Fruit fly (Drosophila melanogaster) whole organism, prepupa: ENCODE data around the gene CG5810.

Experiments
- CG10631 ChIP-seq: fragments of 200-800 bp; sonication (Bioruptor generic); optimal IDR thresholded peaks from 2 replicates; lab custom pipeline; 2016; ENCODE audit warnings: missing biosample characterization, missing genetic modification characterization
- CG16779 ChIP-seq: fragments of 200-800 bp; sonication (Bioruptor generic); optimal IDR thresholded peaks from 3 replicates; lab custom pipeline; 2017; ENCODE audit warnings: missing biosample characterization, mild to moderate bottlenecking, missing genetic modification characterization
- CG3032 ChIP-seq: fragments of 200-800 bp; optimal IDR thresholded peaks from 2 replicates; lab custom pipeline; 2019; ENCODE audit warnings: missing biosample characterization, mild to moderate bottlenecking, missing genetic modification characterization, moderate library complexity
- CG6163 ChIP-seq: fragments of 200-800 bp; sonication (Bioruptor generic); IDR thresholded peaks from 3 replicates; pipeline ENCODE4 v1.3.6; 2022; ENCODE audit warnings: missing biosample characterization, missing genetic modification characterization
- CG6854 ChIP-seq: fragments of 200-800 bp; sonication (Bioruptor generic); optimal IDR thresholded peaks from 2 replicates; lab custom pipeline; 2017; ENCODE audit warnings: missing biosample characterization, mild to moderate bottlenecking, missing genetic modification characterization
- CG8632 ChIP-seq: fragments of 200-800 bp; sonication (Bioruptor generic); optimal IDR thresholded peaks from 3 replicates; lab custom pipeline; 2016; ENCODE audit warnings: missing biosample characterization, missing genetic modification characterization
- Eip75B ChIP-seq: fragments of 200-800 bp; sonication (Bioruptor generic); optimal IDR thresholded peaks from 3 replicates; lab custom pipeline; 2016; ENCODE audit warnings: missing biosample characterization, missing genetic modification characterization
- OdsH ChIP-seq: fragments of 200-800 bp; sonication (Bioruptor generic); optimal IDR thresholded peaks from 3 replicates; lab custom pipeline; 2016; ENCODE audit warnings: missing biosample characterization, missing genetic modification characterization
- cyc ChIP-seq: fragments of 200-800 bp; sonication (Bioruptor generic); optimal IDR thresholded peaks from 3 replicates; lab custom pipeline; 2016; ENCODE audit warnings: missing biosample characterization, missing genetic modification characterization
- dac ChIP-seq: fragments of 200-800 bp; sonication (Bioruptor generic); optimal IDR thresholded peaks from 2 replicates; lab custom pipeline; 2017; ENCODE audit warnings: missing biosample characterization, mild to moderate bottlenecking, missing genetic modification characterization

DNA sequence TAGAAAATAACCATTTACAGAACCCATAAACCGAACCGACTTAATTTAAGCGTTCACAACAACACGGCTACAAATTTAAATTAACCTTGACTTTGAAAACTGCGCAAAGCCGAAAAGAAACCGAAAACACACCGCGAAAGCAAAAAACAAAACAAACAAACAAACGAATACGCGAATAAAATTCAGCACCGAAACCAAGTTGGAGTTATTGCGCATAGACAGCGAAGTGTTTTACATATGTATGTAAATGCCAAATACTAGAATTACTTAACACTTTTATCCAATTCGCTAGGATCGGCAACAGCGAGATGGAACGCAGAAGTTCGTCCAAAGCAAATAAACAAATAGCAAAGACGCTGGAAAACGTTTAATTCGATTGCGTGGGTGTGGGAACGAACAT is 22.1 kb downstream of the CG5810 start:
- no peak for TF ChIP-seq CG10631 (GFP tag; lab: Kevin White, UChicago)
- TF ChIP-seq CG6854 = no peak
- TF ChIP-seq CG8632 (GFP tag; lab: Kevin White, UChicago) = no peak
- TF ChIP-seq CG6163 = no peak
- TF ChIP-seq OdsH (GFP tag; lab: Kevin White, UChicago) = no peak
- no peak for TF ChIP-seq cyc (GFP tag; lab: Kevin White, UChicago)
- no peak for TF ChIP-seq CG16779 (tag; lab: Kevin White, UChicago)
- no peak for TF ChIP-seq CG3032 (tag; lab: Kevin White, UChicago)
- no peak for TF ChIP-seq dac (GFP tag; lab: Kevin White, UChicago)
- TF ChIP-seq Eip75B = no peak
